Fruit fly (Drosophila melanogaster): ENCODE results near the gene Ipp.

The Ipp gene

DNA sequence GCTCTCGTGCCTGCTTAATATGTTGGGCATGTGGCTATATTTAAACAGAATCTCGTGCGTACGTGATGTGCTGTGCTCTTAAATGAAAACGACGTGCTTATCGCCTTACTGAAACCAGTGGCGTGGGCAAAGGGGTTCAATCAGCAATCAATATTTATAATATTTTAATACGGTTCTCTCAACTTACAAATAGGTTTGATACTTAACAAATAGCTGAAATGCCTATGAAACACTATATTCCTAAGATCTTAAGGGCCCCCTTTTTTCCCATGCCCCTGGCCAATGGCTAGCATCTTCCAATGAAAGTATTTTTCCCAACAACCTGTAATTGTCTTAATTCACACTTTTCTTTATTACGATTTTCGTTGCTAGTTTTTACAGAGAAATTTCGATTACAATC is 42.9 kb upstream of the Ipp start (continued):
- TF ChIP-seq Doc3 (GFP tag; IDR thresholded peaks at IDR 0.05; ENCODE audit: partially characterized antibody): no peak
- TF ChIP-seq CG4707 (GFP tag; optimal IDR thresholded peaks at IDR 0.05): peak; percentile 12
- TF ChIP-seq shn (GFP tag; optimal IDR thresholded peaks at IDR 0.05): peak; percentile 3
- peak; percentile 3 for TF ChIP-seq nau (GFP tag; optimal IDR thresholded peaks at IDR 0.05)
- TF ChIP-seq CG34376 (GFP tag; optimal IDR thresholded peaks at IDR 0.05): no peak
- peak; percentile 59; the same call in 1 of the 2 replicates for TF ChIP-seq gsb (GFP tag; IDR thresholded peaks at IDR 0.05)
- TF ChIP-seq CG17802 (tag; optimal IDR thresholded peaks at IDR 0.05): no peak
- no peak for TF ChIP-seq vfl (GFP tag; optimal IDR thresholded peaks at IDR 0.05)
- peak; percentile 44 for TF ChIP-seq CG8290 (GFP tag; optimal IDR thresholded peaks at IDR 0.05)
- peak in 1 of 2 experiments; percentile 22 for TF ChIP-seq CG8290 (tag; optimal IDR thresholded peaks at IDR 0.05)
- peak; percentile 48 for TF ChIP-seq CG3281 (GFP tag; optimal IDR thresholded peaks at IDR 0.05)
- peak; percentile 42 for TF ChIP-seq Antp (GFP tag; optimal IDR thresholded peaks at IDR 0.05)
- TF ChIP-seq tup (GFP tag; optimal IDR thresholded peaks at IDR 0.05): no peak
- peak; percentile 47; the same call in 1 of the 2 replicates for TF ChIP-seq CG9215 (GFP tag; IDR thresholded peaks at IDR 0.05)
- TF ChIP-seq Sox100B (GFP tag; optimal IDR thresholded peaks at IDR 0.05): peak; percentile 56
- peak; percentile 23 for TF ChIP-seq CG5180 (GFP tag; optimal IDR thresholded peaks at IDR 0.05)
- TF ChIP-seq disco-r (GFP tag; optimal IDR thresholded peaks at IDR 0.05): no peak
- peak; percentile 22 for TF ChIP-seq Bteb2 (GFP tag; optimal IDR thresholded peaks at IDR 0.05)
- TF ChIP-seq CG13123 (GFP tag; optimal IDR thresholded peaks at IDR 0.05): no peak
- peak in 1 of 3 experiments; percentile 91 for TF ChIP-seq Stat92E (GFP tag; optimal IDR thresholded peaks at IDR 0.05)
- TF ChIP-seq Vsx1 (GFP tag; optimal IDR thresholded peaks at IDR 0.05): no peak
- TF ChIP-seq CG14860 (GFP tag; IDR thresholded peaks at IDR 0.05; ENCODE audit: partially characterized antibody): no peak
- TF ChIP-seq sob (GFP tag; IDR thresholded peaks at IDR 0.05): peak; percentile 79
- TF ChIP-seq gt (GFP tag; IDR thresholded peaks at IDR 0.05): peak; percentile 45; the same call in 1 of the 2 replicates
- TF ChIP-seq corto (GFP tag; optimal IDR thresholded peaks at IDR 0.05): no peak
- no peak for TF ChIP-seq tll (GFP tag; optimal IDR thresholded peaks at IDR 0.05)
- TF ChIP-seq Dll (GFP tag; IDR thresholded peaks at IDR 0.05; ENCODE audit: partially characterized antibody): no peak
- peak; percentile 88 for TF ChIP-seq CG10959 (GFP tag; IDR thresholded peaks at IDR 0.05)
- 0 out of 3 replicates have a peak, but pooled peaks have one; percentile 45 for TF ChIP-seq Dbx (GFP tag; IDR thresholded peaks at IDR 0.05)
- TF ChIP-seq lmd (GFP tag; IDR thresholded peaks at IDR 0.05): peak; percentile 85
- peak; percentile 69 for TF ChIP-seq nom (GFP tag; optimal IDR thresholded peaks at IDR 0.05)
- peak; percentile 51 for TF ChIP-seq CG3847 (GFP tag; IDR thresholded peaks at IDR 0.05)
- TF ChIP-seq CG18599 (GFP tag; optimal IDR thresholded peaks at IDR 0.05): peak; percentile 56
- TF ChIP-seq Dip2 (GFP tag; IDR thresholded peaks at IDR 0.05): peak; percentile 30; the same call in 1 of the 2 replicates
- 0 out of 3 replicates have a peak, but pooled peaks have one; percentile 51 for TF ChIP-seq CG11093 (GFP tag; IDR thresholded peaks at IDR 0.05)
- peak; percentile 53 for TF ChIP-seq Usf (GFP tag; optimal IDR thresholded peaks at IDR 0.05)
- 0 out of 2 replicates have a peak, but pooled peaks have one; percentile 14 for TF ChIP-seq crol (GFP tag; IDR thresholded peaks at IDR 0.05)
- TF ChIP-seq CG2875 (GFP tag; optimal IDR thresholded peaks at IDR 0.05): peak; percentile 57
- TF ChIP-seq CG9727 (GFP tag; optimal IDR thresholded peaks at IDR 0.05): peak; percentile 74
- TF ChIP-seq mld (GFP tag; IDR thresholded peaks at IDR 0.05; ENCODE audit: partially characterized antibody): no peak
- TF ChIP-seq Gsc (GFP tag; IDR thresholded peaks at IDR 0.05): no peak
- peak; percentile 47 for TF ChIP-seq jumu (GFP tag; optimal IDR thresholded peaks at IDR 0.05)
- no peak for TF ChIP-seq kay (GFP tag; optimal IDR thresholded peaks at IDR 0.05)
- peak; percentile 6 for TF ChIP-seq kah (GFP tag; optimal IDR thresholded peaks at IDR 0.05)
- no peak for TF ChIP-seq cad (GFP tag; optimal IDR thresholded peaks at IDR 0.05)
- peak; percentile 4 for TF ChIP-seq CG30020 (tag; optimal IDR thresholded peaks at IDR 0.05)
- peak; percentile 53 for TF ChIP-seq Spps (tag; optimal IDR thresholded peaks at IDR 0.05)
- TF ChIP-seq CHES-1-like (GFP tag; optimal IDR thresholded peaks at IDR 0.05): no peak
- peak; percentile 72 for TF ChIP-seq E2f1 (GFP tag; IDR thresholded peaks at IDR 0.05)
- peak; percentile 62 for TF ChIP-seq CG13775 (GFP tag; optimal IDR thresholded peaks at IDR 0.05)
